Worm (Caenorhabditis elegans) whole organism, dauer: ENCODE measurements around the gene Y65A5A.2.
"Not testable (repeated sequence)": the region's sequence is repeated elsewhere in the genome, so short reads cannot be mapped to it uniquely, and the experiment has no call there.

Source experiments
- unc-62 ChIP-seq: sonication (generic microtip); optimal IDR thresholded peaks from 2 replicates; lab custom pipeline; 2017; ENCODE audit warnings: missing biosample characterization, missing genetic modification reagents, missing genetic modification characterization

Gene Y65A5A.2

DNA sequence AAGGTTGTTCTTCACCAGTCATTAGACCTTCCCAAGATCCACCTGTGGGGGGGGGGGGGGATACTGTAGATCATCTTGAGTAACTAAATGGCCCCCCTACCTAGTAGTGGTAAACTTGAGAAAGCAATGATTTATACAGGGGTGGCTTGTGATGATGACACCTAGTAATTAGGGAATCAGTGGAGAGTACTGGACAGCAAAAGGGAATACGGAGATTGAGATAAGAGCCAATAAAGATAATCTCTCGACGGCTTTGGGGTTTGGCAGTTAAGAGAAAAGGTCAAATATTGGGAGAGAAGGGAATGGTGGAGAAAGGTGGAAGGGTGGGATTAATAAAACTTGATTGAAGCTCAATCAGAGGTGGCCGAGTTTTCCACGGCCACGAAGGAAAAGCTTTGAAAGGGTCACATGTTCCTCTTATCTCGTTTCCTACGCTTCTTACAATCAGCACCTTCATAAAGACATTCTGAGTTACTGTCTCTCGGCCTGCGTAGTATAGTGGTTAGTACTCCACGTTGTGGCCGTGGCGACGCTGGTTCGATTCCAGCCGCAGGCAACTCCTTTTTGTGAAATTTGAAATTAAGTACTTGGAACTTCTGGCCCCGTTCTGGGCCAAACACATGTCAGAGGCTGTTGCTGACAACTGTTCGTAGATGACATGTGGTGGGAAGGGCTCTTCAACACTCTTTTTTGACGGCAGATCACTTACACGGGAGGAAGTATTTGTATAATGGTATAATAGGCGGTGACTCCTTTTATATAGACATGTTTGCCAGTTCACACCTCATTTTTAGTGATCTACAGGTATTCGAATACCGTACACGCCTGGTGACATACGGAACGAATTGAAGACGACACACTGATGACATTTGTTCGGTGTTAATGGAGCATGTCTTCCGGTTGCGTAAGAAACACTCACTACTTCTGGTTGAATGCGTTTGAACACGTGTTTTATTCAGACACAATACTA is 11.1 kb upstream of the Y65A5A.2 start:
- TF ChIP-seq unc-62 (GFP tag; lab: Kevin White, UChicago) = no peak

- no peak for TF ChIP-seq unc-62 (GFP tag; lab: Kevin White, UChicago)
Measured at ce11 chrIV:16401428-16401827, 10.4 kb upstream of the Y65A5A.2 start.

DNA sequence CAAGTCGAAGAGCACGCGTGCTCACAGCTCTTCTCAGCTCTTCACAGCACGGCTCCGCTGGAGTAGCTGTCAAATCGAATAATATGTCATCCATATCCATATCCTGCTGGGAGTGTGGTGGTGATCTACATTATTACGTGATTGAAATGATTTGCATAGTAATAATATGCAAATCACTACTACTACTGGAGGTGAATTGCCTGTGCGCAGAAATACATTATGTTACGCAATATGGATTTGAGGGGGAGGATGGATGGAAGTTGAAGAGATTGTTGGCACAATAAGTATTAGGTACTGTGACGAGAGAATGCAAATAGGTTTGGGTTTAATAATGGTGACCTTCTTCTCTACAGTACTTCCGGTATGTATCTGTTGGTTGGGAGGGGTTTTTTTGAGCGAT is 8.5 kb upstream of the Y65A5A.2 start:
- TF ChIP-seq unc-62 (GFP tag; lab: Kevin White, UChicago) = no peak

DNA sequence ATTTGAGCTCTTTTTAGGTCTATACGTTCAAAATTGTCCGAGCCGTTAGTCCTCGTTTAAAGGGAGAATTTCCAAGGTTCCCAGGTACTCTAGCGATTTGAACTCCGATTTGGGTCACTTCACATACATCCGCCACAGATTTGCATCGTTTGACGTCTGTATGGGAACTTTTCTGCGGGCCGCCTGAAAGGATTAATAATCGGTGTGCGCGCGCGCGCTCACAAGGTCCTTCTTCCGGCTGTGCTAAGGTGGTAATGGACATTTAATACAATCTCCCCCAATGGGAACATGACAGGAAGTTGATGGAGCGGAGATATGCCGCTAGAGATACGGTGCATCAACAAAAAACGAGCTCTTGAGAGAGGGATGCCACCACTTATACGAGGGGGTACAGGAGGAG is 4.0 kb upstream of the Y65A5A.2 start:
- TF ChIP-seq unc-62 (GFP tag; lab: Kevin White, UChicago) = no peak

- no peak for TF ChIP-seq unc-62 (GFP tag; lab: Kevin White, UChicago)
Measured at ce11 chrIV:16410078-16410636, 1.7 kb upstream of the Y65A5A.2 start.

DNA sequence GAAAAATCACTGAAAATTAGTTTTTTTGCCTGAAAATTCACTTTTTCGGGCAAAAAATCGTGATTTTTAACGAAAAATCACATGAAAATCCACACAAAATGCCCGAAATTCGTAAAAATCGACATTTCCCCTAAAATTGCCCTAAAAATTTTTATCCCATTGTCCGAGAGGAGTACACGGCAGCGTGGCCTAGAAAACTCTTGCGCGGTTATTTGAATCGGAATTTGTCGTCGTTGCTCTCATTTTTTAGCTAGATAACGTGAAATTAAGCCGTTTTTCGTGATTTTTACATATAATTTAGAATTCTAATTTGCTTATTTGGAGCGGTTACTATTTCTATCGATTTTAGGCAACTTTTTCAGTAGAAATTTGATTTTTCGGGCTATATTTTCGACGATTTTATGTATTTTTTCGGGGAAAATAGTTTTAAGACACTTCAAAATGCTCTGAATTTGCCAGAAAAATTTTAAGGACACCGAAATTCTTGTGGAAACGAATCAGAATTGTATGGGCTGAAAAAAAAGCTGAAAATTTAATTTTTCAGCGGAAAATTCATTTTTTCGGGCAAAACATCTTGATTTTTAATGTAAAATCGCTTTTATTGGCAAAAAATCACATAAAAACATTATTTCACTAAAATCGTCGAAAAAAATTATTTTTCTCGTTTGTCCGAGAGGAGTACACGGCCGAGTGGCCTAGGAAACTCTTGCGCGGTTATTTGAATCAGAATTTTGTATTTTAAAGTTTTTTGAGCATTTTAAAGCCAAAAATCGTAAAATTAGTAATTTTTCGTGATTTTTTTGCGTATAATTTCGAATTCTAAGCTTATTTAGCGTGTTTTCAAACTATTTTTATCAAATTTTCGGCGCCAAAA is 3.5 kb downstream of the Y65A5A.2 start:
- TF ChIP-seq unc-62 (GFP tag; lab: Kevin White, UChicago) = no peak

DNA sequence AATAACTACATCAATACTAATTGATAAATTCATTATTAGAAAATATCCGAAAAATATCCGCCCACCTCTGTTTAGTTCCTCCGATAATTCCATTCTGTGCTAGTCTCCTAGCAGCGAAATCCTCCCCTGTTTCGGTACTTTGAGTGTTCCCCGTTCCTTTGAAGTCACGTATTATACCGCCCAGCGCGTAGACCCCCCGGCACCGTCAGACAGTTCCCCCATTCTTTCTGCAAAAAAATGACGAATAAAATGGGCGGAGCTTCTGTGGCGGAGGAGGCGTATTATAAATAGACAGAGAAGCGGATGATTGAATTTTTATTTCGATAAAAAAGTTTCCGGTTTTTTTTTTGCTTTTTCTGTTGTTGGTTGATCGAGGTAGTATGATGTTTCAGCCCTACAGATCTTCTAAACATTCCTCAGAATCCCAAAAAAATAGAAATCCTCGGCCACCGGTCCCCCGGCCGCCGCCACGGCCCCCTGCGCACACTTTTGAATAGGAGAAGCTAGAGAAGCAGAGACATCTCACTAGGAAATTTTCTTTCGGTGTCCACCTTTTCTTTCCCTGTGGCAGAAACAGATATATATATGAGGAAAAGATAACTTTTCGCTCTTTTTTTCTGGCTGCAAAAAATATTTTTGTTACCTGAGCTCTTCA is 10.2 kb downstream of the Y65A5A.2 start:
- TF ChIP-seq unc-62 (GFP tag; lab: Kevin White, UChicago) = no peak

DNA sequence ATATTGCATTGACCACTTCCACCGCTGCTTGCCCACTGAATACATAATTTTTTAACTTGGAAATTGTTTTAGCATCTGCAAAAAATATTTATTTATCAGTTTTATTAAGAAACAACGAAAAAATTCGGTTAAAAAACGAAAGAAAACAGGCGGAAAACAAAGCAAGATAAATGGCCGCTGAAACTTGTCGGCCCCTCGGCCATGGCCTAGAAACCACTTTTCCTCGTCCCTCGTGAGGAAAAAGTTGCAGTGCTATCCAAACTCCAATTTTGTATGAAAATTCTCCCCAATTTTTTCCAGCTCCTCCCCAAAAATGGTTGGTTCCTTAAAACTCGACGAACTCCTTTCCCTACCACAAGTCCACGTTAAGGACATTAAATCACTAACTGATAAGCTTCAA is 12.5 kb downstream of the Y65A5A.2 start, which contains the start of gene Y10G11A.1:
Gene Y10G11A.1, plus strand, starts transcription at position 301 of the 400 bp plus-strand sequence.
- TF ChIP-seq unc-62 (GFP tag; lab: Kevin White, UChicago) = not testable (repeated sequence)

DNA sequence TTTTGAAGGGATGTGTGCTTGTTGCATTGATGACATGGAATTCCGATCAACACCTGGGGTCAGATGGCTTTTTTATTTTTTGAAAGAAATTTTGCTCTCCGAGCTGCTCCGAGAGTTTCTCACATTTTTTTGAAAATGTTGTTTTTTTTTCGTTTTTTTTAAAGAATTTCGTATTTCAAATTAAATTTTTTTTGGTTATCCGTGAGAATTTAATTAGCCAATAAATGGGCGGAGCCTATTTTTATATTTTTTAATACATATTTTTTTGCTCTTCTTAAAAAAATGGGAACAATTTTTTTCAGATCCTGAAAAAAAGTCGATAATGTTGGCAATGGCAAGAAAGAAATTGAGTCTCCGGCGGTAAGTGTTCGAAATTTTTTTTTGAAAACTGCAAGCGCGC is 20.1 kb downstream of the Y65A5A.2 start, which contains the start of gene dlc-3:
Gene dlc-3, plus strand, starts transcription at position 301 of the 400 bp plus-strand sequence.
- no peak for TF ChIP-seq unc-62 (GFP tag; lab: Kevin White, UChicago)

- no peak for TF ChIP-seq unc-62 (GFP tag; lab: Kevin White, UChicago)
Measured at ce11 chrIV:16442963-16443362, 31.1 kb downstream of the Y65A5A.2 start, which contains the start of gene dlc-4. TSS of gene dlc-4 (plus strand) at chrIV:16443263.

- no peak for TF ChIP-seq unc-62 (GFP tag; lab: Kevin White, UChicago)
Measured at ce11 chrIV:16446664-16447063, 34.8 kb downstream of the Y65A5A.2 start.
